Worm (Caenorhabditis elegans) whole organism, L1 larva: ENCODE results near the gene spon-1.

Experiments used
- Y116A8C.19 ChIP-seq: sonication (generic microtip); optimal IDR thresholded peaks from 2 replicates; lab custom pipeline; 2016; ENCODE audit warnings: missing compliant biosample characterization, missing genetic modification characterization, borderline replicate concordance
- aha-1 ChIP-seq: fragments of 150-350 bp; optimal IDR thresholded peaks from 2 replicates; lab custom pipeline; 2014; ENCODE audit warnings: missing biosample characterization, missing genetic modification characterization
- alr-1 ChIP-seq: fragments of 200-800 bp; sonication (Bioruptor generic); optimal IDR thresholded peaks from 2 replicates; lab custom pipeline; 2018; ENCODE audit warnings: borderline replicate concordance, mild to moderate bottlenecking, missing genetic modification characterization, missing compliant biosample characterization
- ceh-8 ChIP-seq: fragments of 200-800 bp; sonication (Bioruptor generic); optimal IDR thresholded peaks from 2 replicates; lab custom pipeline; 2018; ENCODE audit warnings: mild to moderate bottlenecking, missing genetic modification characterization, moderate library complexity, missing compliant biosample characterization
- ceh-82 ChIP-seq, 3 experiments: fragments of 150-350 bp in 1 of 3; sonication (generic microtip) in 2 of 3; optimal IDR thresholded peaks; 2 replicates each; lab custom pipeline; 2014 to 2017; ENCODE audit warnings: missing biosample characterization in 3 of 3, missing genetic modification characterization in 3 of 3
- ceh-88 ChIP-seq: fragments of 200-800 bp; sonication (Bioruptor generic); IDR thresholded peaks from 2 replicates; pipeline ENCODE4 v1.3.6; 2022; ENCODE audit warnings: missing genetic modification characterization, missing compliant biosample characterization
- ceh-90 ChIP-seq: sonication (generic microtip); optimal IDR thresholded peaks from 2 replicates; lab custom pipeline; 2016; ENCODE audit warnings: missing genetic modification characterization, missing compliant biosample characterization
- ces-1 ChIP-seq: fragments of 150-350 bp; optimal IDR thresholded peaks from 2 replicates; lab custom pipeline; 2014; ENCODE audit warnings: missing biosample characterization, missing genetic modification reagents, missing genetic modification characterization
- dpl-1 ChIP-seq, 3 experiments: fragments of 150-350 bp in 2 of 3; sonication (generic microtip) in 1 of 3; optimal IDR thresholded peaks; 2 replicates each; lab custom pipeline; 2014 to 2017; ENCODE audit warnings: missing biosample characterization in 3 of 3, missing genetic modification characterization in 3 of 3, missing genetic modification reagents in 3 of 3
- efl-1 ChIP-seq, 4 experiments: fragments of 150-350 bp; optimal IDR thresholded peaks in 3 of 4; peaks in 1 of 4; 1 replicate in 1 of 4; 2 replicates in 3 of 4; lab custom pipeline; 2014; ENCODE audit warnings: missing biosample characterization in 2 of 4, missing genetic modification characterization in 2 of 4, missing genetic modification reagents in 2 of 4
- egl-13 ChIP-seq: sonication (generic microtip); optimal IDR thresholded peaks from 2 replicates; lab custom pipeline; 2016; ENCODE audit warnings: missing genotype, missing genetic modification reagents, missing genetic modification characterization, missing compliant biosample characterization
- elt-2 ChIP-seq: sonication (generic microtip); optimal IDR thresholded peaks from 2 replicates; lab custom pipeline; 2016; ENCODE audit warnings: missing genetic modification characterization, mild to moderate bottlenecking, inconsistent platforms, missing compliant biosample characterization, missing genetic modification reagents
- elt-3 ChIP-seq, 6 experiments: fragments of 150-350 bp in 1 of 6; sonication (generic microtip); optimal IDR thresholded peaks; 2 replicates each; lab custom pipeline; 2017 to 2018; ENCODE audit warnings: missing biosample characterization in 6 of 6, missing genetic modification characterization in 6 of 6, inconsistent platforms in 1 of 6
- ets-5 ChIP-seq: fragments of 200-800 bp; sonication (Bioruptor generic); IDR thresholded peaks from 2 replicates; pipeline ENCODE4 v1.3.6; 2022; ENCODE audit warnings: missing genetic modification characterization, missing compliant biosample characterization
- fkh-4 ChIP-seq: sonication (generic microtip); optimal IDR thresholded peaks from 2 replicates; lab custom pipeline; 2016; ENCODE audit warnings: missing compliant biosample characterization, missing genetic modification characterization, borderline replicate concordance
- fos-1 ChIP-seq: fragments of 150-350 bp; optimal IDR thresholded peaks from 2 replicates; lab custom pipeline; 2014; ENCODE audit warnings: missing biosample characterization, missing genetic modification characterization
- grh-1 ChIP-seq: fragments of 200-800 bp; sonication (Bioruptor generic); IDR thresholded peaks from 2 replicates; pipeline ENCODE4 v1.3.6; 2022; ENCODE audit warnings: missing genetic modification reagents, missing genetic modification characterization, missing compliant biosample characterization
- hpl-2 ChIP-seq: fragments of 150-350 bp; optimal IDR thresholded peaks from 2 replicates; lab custom pipeline; 2014; ENCODE audit warnings: missing biosample characterization, missing genetic modification reagents, missing genetic modification characterization
- irx-1 ChIP-seq: sonication (generic microtip); optimal IDR thresholded peaks from 2 replicates; lab custom pipeline; 2016; ENCODE audit warnings: missing genetic modification characterization, missing compliant biosample characterization
- isw-1 ChIP-seq: fragments of 200-800 bp; sonication (Bioruptor generic); IDR thresholded peaks from 2 replicates; pipeline ENCODE4 v1.3.6; 2022; ENCODE audit warnings: missing genetic modification characterization, missing compliant biosample characterization
- lir-3 ChIP-seq: sonication (generic microtip); optimal IDR thresholded peaks from 2 replicates; lab custom pipeline; 2016; ENCODE audit warnings: mild to moderate bottlenecking, missing genetic modification characterization, moderate library complexity, missing compliant biosample characterization; ENCODE audit not compliant: poor library complexity
- lsy-2 ChIP-seq, 2 experiments: fragments of 150-350 bp; optimal IDR thresholded peaks; 2 replicates each; lab custom pipeline; 2014; ENCODE audit warnings: missing biosample characterization in 2 of 2, missing genetic modification characterization in 2 of 2
- nhr-11 ChIP-seq: fragments of 150-350 bp; optimal IDR thresholded peaks from 2 replicates; lab custom pipeline; 2014; ENCODE audit warnings: missing biosample characterization, missing genetic modification characterization
- nhr-20 ChIP-seq: sonication (generic microtip); optimal IDR thresholded peaks from 2 replicates; lab custom pipeline; 2016; ENCODE audit warnings: mild to moderate bottlenecking, missing genetic modification characterization, missing compliant biosample characterization
- nhr-237 ChIP-seq: fragments of 150-350 bp; optimal IDR thresholded peaks from 2 replicates; lab custom pipeline; 2014; ENCODE audit warnings: missing biosample characterization, missing genetic modification characterization
- nhr-71 ChIP-seq: sonication (generic microtip); optimal IDR thresholded peaks from 2 replicates; lab custom pipeline; 2016; ENCODE audit warnings: mild to moderate bottlenecking, missing genetic modification characterization, moderate library complexity, missing compliant biosample characterization
- nhr-85 ChIP-seq: sonication (generic microtip); peaks from one replicate; lab custom pipeline; 2016; ENCODE audit warnings: missing genetic modification characterization, inconsistent platforms, missing compliant biosample characterization
- pax-3 ChIP-seq: fragments of 200-800 bp; sonication (Bioruptor generic); optimal IDR thresholded peaks from 2 replicates; lab custom pipeline; 2018; ENCODE audit warnings: mild to moderate bottlenecking, missing genetic modification characterization, moderate library complexity, missing compliant biosample characterization
- rnt-1 ChIP-seq: sonication (generic microtip); optimal IDR thresholded peaks from 2 replicates; lab custom pipeline; 2016; ENCODE audit warnings: mild to moderate bottlenecking, missing genetic modification characterization, moderate library complexity, missing compliant biosample characterization
- snu-23 ChIP-seq: sonication (generic microtip); optimal IDR thresholded peaks from 2 replicates; lab custom pipeline; 2016; ENCODE audit warnings: missing genetic modification characterization, missing compliant biosample characterization
- sox-4 ChIP-seq: sonication (generic microtip); optimal IDR thresholded peaks from 2 replicates; lab custom pipeline; 2016; ENCODE audit warnings: missing genetic modification characterization, missing compliant biosample characterization
- swsn-7 ChIP-seq: sonication (generic microtip); optimal IDR thresholded peaks from 2 replicates; lab custom pipeline; 2016; ENCODE audit warnings: missing genetic modification characterization, missing compliant biosample characterization
- tlp-1 ChIP-seq: fragments of 150-350 bp; optimal IDR thresholded peaks from 2 replicates; lab custom pipeline; 2014; ENCODE audit warnings: missing biosample characterization, missing genetic modification characterization
- unc-130 ChIP-seq: fragments of 150-350 bp; optimal IDR thresholded peaks from 2 replicates; lab custom pipeline; 2017; ENCODE audit warnings: missing biosample characterization, missing genetic modification characterization, inconsistent platforms
- unc-30 ChIP-seq: sonication (generic microtip); optimal IDR thresholded peaks from 2 replicates; lab custom pipeline; 2017; ENCODE audit warnings: missing biosample characterization, missing genetic modification characterization
- unc-86 ChIP-seq: sonication (generic microtip); optimal IDR thresholded peaks from 2 replicates; lab custom pipeline; 2016; ENCODE audit warnings: missing genetic modification characterization, missing compliant biosample characterization
- unc-98 ChIP-seq: fragments of 200-800 bp; sonication (Bioruptor generic); IDR thresholded peaks from 2 replicates; pipeline ENCODE4 v1.3.6; 2022; ENCODE audit warnings: missing genetic modification characterization, missing compliant biosample characterization
- zag-1 ChIP-seq: fragments of 150-350 bp; optimal IDR thresholded peaks from 2 replicates; lab custom pipeline; 2014; ENCODE audit warnings: missing biosample characterization, missing genetic modification characterization
- ztf-11 ChIP-seq, 2 experiments: sonication (generic microtip); optimal IDR thresholded peaks; 2 replicates each; lab custom pipeline; 2016 to 2017; ENCODE audit warnings: missing genetic modification characterization in 2 of 2, missing biosample characterization in 1 of 2, missing compliant biosample characterization in 1 of 2
- ztf-4 ChIP-seq: fragments of 150-350 bp; optimal IDR thresholded peaks from 2 replicates; lab custom pipeline; 2014; ENCODE audit warnings: missing biosample characterization, missing genetic modification characterization

Gene spon-1

DNA sequence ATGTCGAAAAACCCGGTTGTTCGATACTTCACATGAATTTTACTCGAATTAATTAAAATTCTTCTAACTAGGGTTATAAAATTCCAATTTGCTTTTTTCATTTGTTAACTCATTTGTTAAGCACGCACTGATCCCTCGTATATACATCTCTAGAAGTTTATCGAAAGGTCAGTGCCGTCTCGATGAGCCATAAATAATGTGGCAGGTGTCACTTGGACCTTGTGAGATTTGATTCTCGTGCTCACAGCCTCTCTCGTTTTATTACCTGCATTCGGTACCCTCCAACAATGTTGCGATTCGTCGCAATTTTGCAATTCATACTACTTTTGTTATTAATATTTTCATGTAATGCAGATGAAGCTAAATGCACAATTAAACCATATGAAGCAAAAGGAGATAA is at the start of gene spon-1:
spon-1 (plus strand) TSS at position 208 of the 400 bp plus-strand sequence.
- TF ChIP-seq unc-86 (no peak), dpl-1 (GFP tag; optimal IDR thresholded peaks at IDR 0.05; lab: Kevin White, UChicago) (no peak), lsy-2 (tag; optimal IDR thresholded peaks at IDR 0.05; lab: Kevin White, UChicago) (no peak), egl-13 (tag; lab: Kevin White, UChicago) (no peak), ces-1 (GFP tag; lab: Kevin White, UChicago) (no peak), nhr-237 (tag; lab: Kevin White, UChicago) (no peak), ceh-82 (tag; optimal IDR thresholded peaks at IDR 0.05; lab: Kevin White, UChicago) (no peak), fkh-4 (tag; lab: Kevin White, UChicago) (no peak), elt-2 (tag; lab: Kevin White, UChicago) (no peak), ztf-11 (tag; optimal IDR thresholded peaks at IDR 0.05; lab: Kevin White, UChicago) (no peak), sox-4 (tag; lab: Kevin White, UChicago) (no peak), ceh-8 (GFP tag; lab: Kevin White, UChicago) (no peak), irx-1 (no peak), zag-1 (tag; lab: Kevin White, UChicago) (no peak), ets-5 (GFP tag; lab: Robert Waterston, UW) (no peak), ceh-90 (tag; lab: Kevin White, UChicago) (no peak)

DNA sequence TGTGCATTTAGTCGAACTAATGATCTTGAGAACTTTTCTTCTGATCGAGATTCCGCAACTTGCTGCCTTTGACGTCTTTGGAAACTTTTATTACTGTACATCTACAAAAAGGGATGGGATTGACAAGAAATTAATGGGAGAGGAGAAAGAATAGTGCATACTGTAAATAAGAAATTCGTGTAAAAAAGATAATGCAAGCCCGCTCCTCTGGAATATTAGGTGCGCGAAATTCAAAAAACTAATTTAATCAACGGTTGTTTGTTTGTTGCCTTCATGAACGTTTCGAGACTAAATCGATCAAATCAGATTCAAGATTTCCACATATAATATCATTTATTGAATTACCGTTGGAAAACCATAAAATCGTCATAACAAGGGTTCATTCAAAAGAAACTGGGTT is 46.5 kb upstream of the spon-1 start, which contains the start of gene him-14:
him-14 (minus strand) TSS at position 101 of the 400 bp plus-strand sequence.
- TF ChIP-seq ztf-4 (tag; lab: Kevin White, UChicago) (no peak), swsn-7 (no peak), unc-98 (GFP tag; lab: Robert Waterston, UW) (no peak)

DNA sequence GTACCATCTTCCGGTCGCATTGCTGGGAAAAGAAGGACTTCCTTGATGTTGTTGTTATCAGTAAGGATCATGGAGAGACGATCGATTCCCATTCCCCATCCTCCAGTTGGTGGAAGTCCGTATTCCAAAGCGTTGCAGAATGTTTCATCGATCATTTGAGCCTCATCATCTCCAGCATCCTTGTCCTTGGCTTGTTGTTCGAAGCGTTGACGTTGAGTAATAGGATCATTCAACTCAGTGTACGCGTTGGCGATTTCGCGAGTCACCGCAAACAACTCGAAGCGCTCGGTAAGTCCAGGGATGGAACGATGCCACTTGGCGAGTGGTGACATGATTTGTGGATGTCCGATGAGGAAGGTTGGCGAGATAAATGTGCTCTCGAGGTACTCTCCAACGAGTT is 45.9 kb upstream of the spon-1 start:
- no peak for TF ChIP-seq isw-1
- TF ChIP-seq alr-1 (tag; lab: Kevin White, UChicago), result no peak
- no peak for TF ChIP-seq efl-1 (optimal IDR thresholded peaks at IDR 0.05; lab: Kevin White, UChicago)
- TF ChIP-seq efl-1 (GFP tag; optimal IDR thresholded peaks at IDR 0.05 in 1 of 2; lab: Kevin White, UChicago), result peak in 1 of 2 experiments; percentile 91
- TF ChIP-seq, all 84 proteins: peak for 1

DNA sequence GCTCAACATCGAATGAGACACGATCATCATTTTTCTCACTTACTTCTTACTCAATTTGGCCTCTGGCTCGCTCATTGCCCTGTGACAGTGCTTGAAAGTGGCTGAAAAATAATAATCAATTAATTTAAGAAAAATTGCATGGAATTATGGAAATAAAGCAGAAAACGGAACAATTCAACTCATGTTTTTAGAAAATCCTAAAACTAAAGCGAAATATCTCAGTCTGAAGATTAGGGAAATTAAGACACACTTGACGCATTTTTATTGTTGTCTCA is 44.1 kb upstream of the spon-1 start, which contains the start of gene kars-1:
kars-1 (minus strand) TSS at position 101 of the 275 bp plus-strand sequence.
- TF ChIP-seq pax-3 (tag; lab: Kevin White, UChicago) (no peak), rnt-1 (tag; lab: Kevin White, UChicago) (no peak), elt-3 (tag; optimal IDR thresholded peaks at IDR 0.05; lab: Kevin White, UChicago) (no peak), fos-1 (tag; lab: Kevin White, UChicago) (no peak), aha-1 (tag; lab: Kevin White, UChicago) (no peak), ztf-11 (tag; optimal IDR thresholded peaks at IDR 0.05; lab: Kevin White, UChicago) (no peak), grh-1 (GFP tag; lab: Robert Waterston, UW) (no peak), nhr-237 (tag; lab: Kevin White, UChicago) (no peak), ceh-88 (GFP tag; lab: Robert Waterston, UW) (no peak)

DNA sequence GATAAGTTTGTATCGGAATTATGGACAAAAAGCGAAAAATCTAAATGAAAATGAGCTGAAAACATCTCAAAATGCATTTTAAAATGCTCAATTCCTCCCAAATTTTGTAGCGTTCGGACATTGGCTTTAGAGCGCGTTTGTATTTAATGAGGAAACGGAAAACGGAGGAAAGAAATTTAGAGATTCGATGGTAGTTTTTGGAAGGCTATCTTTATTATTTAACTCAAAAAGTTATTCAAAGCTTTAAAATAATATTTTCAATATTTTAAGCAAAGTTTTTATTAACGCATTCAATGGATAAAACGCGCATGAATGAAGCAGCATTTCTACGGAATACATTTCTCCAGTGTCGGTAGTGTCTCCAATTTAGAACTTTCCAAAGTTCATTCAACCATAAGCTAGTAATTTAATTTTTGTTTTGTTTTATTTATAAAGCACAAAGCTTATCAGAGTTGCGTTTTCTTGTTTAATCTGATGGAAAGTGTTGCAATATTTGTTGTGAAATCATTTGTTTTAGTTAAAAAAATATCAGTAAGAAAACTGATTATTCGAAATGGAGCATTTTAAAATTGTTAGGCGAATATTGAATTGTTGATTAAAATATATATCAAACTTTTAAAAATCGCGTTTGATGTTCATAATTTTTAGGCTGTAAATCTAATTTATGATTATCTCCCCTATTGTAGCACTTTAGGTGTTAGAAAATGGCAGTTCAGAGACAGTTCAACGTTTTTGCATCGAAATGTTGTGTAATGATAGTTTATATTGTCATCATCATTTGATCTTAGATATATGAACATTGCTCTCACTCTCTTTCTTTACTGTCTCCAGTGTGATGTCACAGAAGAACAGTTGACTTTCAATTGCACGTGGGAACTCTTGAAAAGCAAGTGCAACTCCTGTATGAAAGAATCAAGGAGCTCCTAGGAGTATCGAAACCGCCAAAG is 43.5 kb upstream of the spon-1 start:
- TF ChIP-seq nhr-20 (tag; lab: Kevin White, UChicago) (peak; percentile 79), fos-1 (tag; lab: Kevin White, UChicago) (peak; percentile 62), ztf-11 (tag; optimal IDR thresholded peaks at IDR 0.05; lab: Kevin White, UChicago) (peak in 1 of 2 experiments; percentile 78), ceh-90 (tag; lab: Kevin White, UChicago) (peak; percentile 77), nhr-71 (peak; percentile 84), snu-23 (GFP tag; lab: Kevin White, UChicago) (peak; percentile 79), unc-130 (peak; percentile 37), Y116A8C.19 (no peak), zag-1 (tag; lab: Kevin White, UChicago) (no peak), lsy-2 (tag; optimal IDR thresholded peaks at IDR 0.05; lab: Kevin White, UChicago) (peak; percentile 71 to 91), unc-98 (GFP tag; lab: Robert Waterston, UW) (peak; percentile 88), lir-3 (tag; lab: Kevin White, UChicago) (peak; percentile 83), ces-1 (GFP tag; lab: Kevin White, UChicago) (no peak), hpl-2 (GFP tag; lab: Kevin White, UChicago) (no peak), nhr-85 (tag; lab: Kevin White, UChicago) (peak; percentile 85), ceh-82 (tag; optimal IDR thresholded peaks at IDR 0.05; lab: Kevin White, UChicago) (peak; percentile 22 to 34 (median 32)), rnt-1 (tag; lab: Kevin White, UChicago) (peak; percentile 68), dpl-1 (GFP tag; optimal IDR thresholded peaks at IDR 0.05; lab: Kevin White, UChicago) (peak; percentile 55 to 71 (median 61)), unc-30 (tag; lab: Kevin White, UChicago) (no peak), tlp-1 (tag; lab: Kevin White, UChicago) (no peak), nhr-11 (peak; percentile 23)
